Fruit fly (Drosophila melanogaster) whole organism, embryonic: ENCODE results near the gene Zip89B.

ENCODE experiments used
- CG17912 ChIP-seq: fragments of 200-800 bp; sonication (Bioruptor generic); optimal IDR thresholded peaks from 2 replicates; lab custom pipeline; 2018; ENCODE audit warnings: missing biosample characterization, mild to moderate bottlenecking, missing genetic modification characterization
- CG3726 ChIP-seq: fragments of 200-800 bp; sonication (Bioruptor generic); IDR thresholded peaks from 3 replicates; pipeline ENCODE4, ENCODE4 v1.3.6; 2022; ENCODE audit warnings: missing biosample characterization, missing genetic modification characterization
- CG4424 ChIP-seq: fragments of 200-800 bp; sonication (Bioruptor generic); optimal IDR thresholded peaks from 3 replicates; lab custom pipeline; 2016; ENCODE audit warnings: missing biosample characterization, missing genetic modification characterization
- amos ChIP-seq: fragments of 200-800 bp; sonication (Bioruptor generic); IDR thresholded peaks from 2 replicates; pipeline ENCODE4 v1.3.6; 2022; ENCODE audit warnings: missing biosample characterization, missing genetic modification characterization; ENCODE audit not compliant: partially characterized antibody

- TF ChIP-seq CG4424 (GFP tag; lab: Kevin White, UChicago) (no peak), amos (GFP tag; lab: Robert Waterston, UW) (no peak), CG3726 (GFP tag; lab: Robert Waterston, UW) (no peak), CG17912 (GFP tag; lab: Kevin White, UChicago) (no peak)
These were observed 42.7 kb downstream of the Zip89B start for dm6 chr3R:16348289-16348688.
